Worm (Caenorhabditis elegans): ENCODE data around the gene ugt-13.

DNA sequence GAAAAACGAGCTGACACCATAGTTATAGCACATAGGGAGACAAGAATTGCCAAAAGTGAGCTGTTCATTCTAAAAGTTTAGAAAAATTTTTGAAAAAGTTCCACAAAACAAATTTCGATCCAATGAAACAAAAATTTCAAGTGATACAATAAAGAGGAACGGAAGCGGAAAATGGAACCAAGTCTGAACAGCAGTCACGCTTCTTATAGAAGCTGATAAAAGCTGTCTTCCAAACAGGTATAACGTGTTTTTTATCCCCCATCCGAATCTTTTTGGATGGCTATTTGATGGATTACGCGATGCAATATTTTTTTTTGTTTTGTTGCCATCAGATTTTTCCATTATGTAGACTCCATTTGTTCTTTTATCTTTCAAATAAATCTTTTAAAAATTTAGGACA lies 3.6 kb downstream of the ugt-13 start, which contains the start of gene H23N18.5:
- TF ChIP-seq ama-1 (optimal IDR thresholded peaks at IDR 0.05) (no peak), F13C5.2 (tag; optimal IDR thresholded peaks at IDR 0.05) (no peak), ceh-13 (GFP tag; optimal IDR thresholded peaks at IDR 0.05) (no peak), tbx-11 (GFP tag; IDR thresholded peaks at IDR 0.05) (no peak), tra-4 (tag; optimal IDR thresholded peaks at IDR 0.05) (no peak), hnd-1 (tag; optimal IDR thresholded peaks at IDR 0.05) (no peak), hmg-4 (GFP tag; optimal IDR thresholded peaks at IDR 0.05) (no peak), sea-1 (GFP tag; conservative IDR thresholded peaks at IDR 0.05) (no peak), ceh-36 (tag; optimal IDR thresholded peaks at IDR 0.05) (no peak), pes-1 (GFP tag; IDR thresholded peaks at IDR 0.05) (no peak), aly-1 (tag; optimal IDR thresholded peaks at IDR 0.05) (no peak), flt-1 (GFP tag; IDR thresholded peaks at IDR 0.05) (no peak), tbx-37 (GFP tag; conservative IDR thresholded peaks at IDR 0.05) (no peak)

Data from whole organism, early embryonic.